Fruit fly (Drosophila melanogaster): Measurements from ENCODE around the gene Prp18.

Prp18 gene

dm6 chr3R:18989819-18990137 is 41.3 kb downstream of the Prp18 start:
- TF ChIP-seq fru (GFP tag; optimal IDR thresholded peaks at IDR 0.05) (no peak), sv (GFP tag; optimal IDR thresholded peaks at IDR 0.05) (no peak), dsf (GFP tag; optimal IDR thresholded peaks at IDR 0.05; ENCODE audit: borderline replicate concordance) (no peak), Myc (optimal IDR thresholded peaks at IDR 0.05) (no peak), psq (GFP tag; optimal IDR thresholded peaks at IDR 0.05) (no peak), pan (optimal IDR thresholded peaks at IDR 0.05) (no peak), CrebA (GFP tag; optimal IDR thresholded peaks at IDR 0.05; ENCODE audit: borderline replicate concordance) (no peak), Hr83 (GFP tag; optimal IDR thresholded peaks at IDR 0.05; ENCODE audit: poor library complexity, severe bottlenecking) (no peak), CG9705 (GFP tag; optimal IDR thresholded peaks at IDR 0.05) (no peak)

dm6 chr3R:18988957-18989818 is 41.9 kb downstream of the Prp18 start:
- TF ChIP-seq brk (GFP tag; optimal IDR thresholded peaks at IDR 0.05), result no peak
- TF ChIP-seq GATAd (GFP tag; optimal IDR thresholded peaks at IDR 0.05), result no peak
- no peak for TF ChIP-seq HLH106 (tag; optimal IDR thresholded peaks at IDR 0.05)
- TF ChIP-seq CG32264 (GFP tag; optimal IDR thresholded peaks at IDR 0.05), result no peak
- TF ChIP-seq Dif (GFP tag; optimal IDR thresholded peaks at IDR 0.05; ENCODE audit: partially characterized antibody), result no peak
- TF ChIP-seq woc (GFP tag; optimal IDR thresholded peaks at IDR 0.05), result no peak
- TF ChIP-seq Myc (optimal IDR thresholded peaks at IDR 0.05), result no peak
- TF ChIP-seq h (GFP tag; optimal IDR thresholded peaks at IDR 0.05), result no peak
- TF ChIP-seq dmrt93B (GFP tag; optimal IDR thresholded peaks at IDR 0.05), result no peak
- no peak for TF ChIP-seq N (GFP tag; optimal IDR thresholded peaks at IDR 0.05)
- TF ChIP-seq br (GFP tag; optimal IDR thresholded peaks at IDR 0.05), result no peak
- TF ChIP-seq dl (GFP tag; optimal IDR thresholded peaks at IDR 0.05; ENCODE audit: insufficient read depth in 1 of 2, partially characterized antibody in 2 of 2), result no peak
- no peak for TF ChIP-seq CG9705 (GFP tag; optimal IDR thresholded peaks at IDR 0.05)
- no peak for TF ChIP-seq fru (GFP tag; optimal IDR thresholded peaks at IDR 0.05)
- no peak for TF ChIP-seq jim (GFP tag; optimal IDR thresholded peaks at IDR 0.05)
- no peak for TF ChIP-seq foxo (GFP tag; optimal IDR thresholded peaks at IDR 0.05)
- TF ChIP-seq dsf (GFP tag; optimal IDR thresholded peaks at IDR 0.05; ENCODE audit: borderline replicate concordance), result no peak

- TF ChIP-seq N (GFP tag; optimal IDR thresholded peaks at IDR 0.05) (no peak), CG9705 (GFP tag; optimal IDR thresholded peaks at IDR 0.05) (no peak), dmrt93B (GFP tag; optimal IDR thresholded peaks at IDR 0.05) (no peak), CrebA (GFP tag; optimal IDR thresholded peaks at IDR 0.05; ENCODE audit: borderline replicate concordance) (no peak), Hr78 (GFP tag; optimal IDR thresholded peaks at IDR 0.05) (no peak), usp (GFP tag; optimal IDR thresholded peaks at IDR 0.05) (no peak), Hnf4 (GFP tag; optimal IDR thresholded peaks at IDR 0.05) (peak; percentile 4), sage (GFP tag; optimal IDR thresholded peaks at IDR 0.05) (no peak), tai (GFP tag; optimal IDR thresholded peaks at IDR 0.05) (no peak), Myc (optimal IDR thresholded peaks at IDR 0.05) (no peak), br (GFP tag; optimal IDR thresholded peaks at IDR 0.05) (no peak), Jra (GFP tag; optimal IDR thresholded peaks at IDR 0.05) (no peak), HLH106 (tag; optimal IDR thresholded peaks at IDR 0.05) (no peak), GATAd (GFP tag; optimal IDR thresholded peaks at IDR 0.05) (no peak), Vsx2 (GFP tag; optimal IDR thresholded peaks at IDR 0.05; ENCODE audit: partially characterized antibody) (no peak), Mio (GFP tag; optimal IDR thresholded peaks at IDR 0.05) (no peak), CG32264 (GFP tag; optimal IDR thresholded peaks at IDR 0.05) (no peak), psq (GFP tag; optimal IDR thresholded peaks at IDR 0.05) (peak; percentile 19), brk (GFP tag; optimal IDR thresholded peaks at IDR 0.05) (no peak), Dif (GFP tag; optimal IDR thresholded peaks at IDR 0.05; ENCODE audit: partially characterized antibody) (peak; percentile 19), fru (GFP tag; optimal IDR thresholded peaks at IDR 0.05) (peak; percentile 34), dl (GFP tag; optimal IDR thresholded peaks at IDR 0.05; ENCODE audit: insufficient read depth in 1 of 2, partially characterized antibody in 2 of 2) (no peak), foxo (GFP tag; optimal IDR thresholded peaks at IDR 0.05) (peak in 1 of 2 experiments; percentile 15), woc (GFP tag; optimal IDR thresholded peaks at IDR 0.05) (peak; percentile 1), OdsH (GFP tag; optimal IDR thresholded peaks at IDR 0.05) (peak; percentile 10), lola (GFP tag; optimal IDR thresholded peaks at IDR 0.05) (no peak), dsf (GFP tag; optimal IDR thresholded peaks at IDR 0.05; ENCODE audit: borderline replicate concordance) (no peak), Sp1 (GFP tag; optimal IDR thresholded peaks at IDR 0.05) (no peak), pan (optimal IDR thresholded peaks at IDR 0.05) (no peak), Rel (GFP tag; optimal IDR thresholded peaks at IDR 0.05) (no peak), Rel (tag; optimal IDR thresholded peaks at IDR 0.05) (peak; percentile 90), jim (GFP tag; optimal IDR thresholded peaks at IDR 0.05) (no peak), Abd-B (GFP tag; optimal IDR thresholded peaks at IDR 0.05) (no peak), Dfd (GFP tag; optimal IDR thresholded peaks at IDR 0.05) (no peak), h (GFP tag; optimal IDR thresholded peaks at IDR 0.05) (peak; percentile 45), rgr (GFP tag; optimal IDR thresholded peaks at IDR 0.05) (peak; percentile 3), Hr83 (GFP tag; optimal IDR thresholded peaks at IDR 0.05; ENCODE audit: poor library complexity, severe bottlenecking) (no peak), sv (GFP tag; optimal IDR thresholded peaks at IDR 0.05) (no peak), ey (GFP tag; optimal IDR thresholded peaks at IDR 0.05) (peak; percentile 8)
Measured at dm6 chr3R:18987428-18988416, 43.3 kb downstream of the Prp18 start.

Data from whole organism, wandering third instar larva.